Fruit fly (Drosophila melanogaster) whole organism, embryonic: ENCODE results near the gene Desat1.

Experiments used
- ATbp ChIP-seq: fragments of 200-800 bp; sonication (Bioruptor generic); optimal IDR thresholded peaks from 2 replicates; lab custom pipeline; 2017; ENCODE audit warnings: missing biosample characterization, mild to moderate bottlenecking, missing genetic modification characterization, missing genetic modification reagents
- Aef1 ChIP-seq: fragments of 200-800 bp; sonication (Bioruptor generic); IDR thresholded peaks from 3 replicates; pipeline ENCODE4 v1.3.6; 2022; ENCODE audit warnings: missing biosample characterization, missing genetic modification characterization
- CG10267 ChIP-seq: fragments of 200-800 bp; sonication (Bioruptor generic); optimal IDR thresholded peaks from 2 replicates; lab custom pipeline; 2018; ENCODE audit warnings: missing biosample characterization, mild to moderate bottlenecking, missing genetic modification characterization, moderate library complexity
- CG11456 ChIP-seq: fragments of 200-800 bp; sonication (Bioruptor generic); IDR thresholded peaks from 3 replicates; pipeline ENCODE4 v1.3.6; 2022; ENCODE audit warnings: missing biosample characterization, missing genetic modification characterization
- CG12155 ChIP-seq: fragments of 200-800 bp; sonication (Bioruptor generic); optimal IDR thresholded peaks from 3 replicates; lab custom pipeline; 2016; ENCODE audit warnings: missing biosample characterization, missing genetic modification characterization
- CG12659 ChIP-seq: fragments of 200-800 bp; sonication (Bioruptor generic); optimal IDR thresholded peaks from 3 replicates; lab custom pipeline; 2017; ENCODE audit warnings: mild to moderate bottlenecking, missing biosample characterization, missing genetic modification reagents, missing genetic modification characterization
- CG13424 ChIP-seq: fragments of 200-800 bp; sonication (Bioruptor generic); optimal IDR thresholded peaks from 2 replicates; lab custom pipeline; 2019; ENCODE audit warnings: missing biosample characterization, mild to moderate bottlenecking, missing genetic modification characterization, moderate library complexity
- CG15514 ChIP-seq: fragments of 200-800 bp; sonication (Bioruptor generic); optimal IDR thresholded peaks from 3 replicates; lab custom pipeline; 2017; ENCODE audit warnings: missing biosample characterization, missing genetic modification characterization, mild to moderate bottlenecking, moderate library complexity, missing genetic modification reagents
- CG17328 ChIP-seq: fragments of 200-800 bp; sonication (Bioruptor generic); IDR thresholded peaks from 2 replicates; pipeline ENCODE4 v1.3.6; 2022; ENCODE audit warnings: missing biosample characterization, missing genetic modification characterization
- CG18476 ChIP-seq: fragments of 200-800 bp; sonication (Bioruptor generic); optimal IDR thresholded peaks from 2 replicates; lab custom pipeline; 2016; ENCODE audit warnings: missing biosample characterization, mild to moderate bottlenecking, missing genetic modification characterization
- CG30020 ChIP-seq: fragments of 200-800 bp; optimal IDR thresholded peaks from 2 replicates; lab custom pipeline; 2019; ENCODE audit warnings: missing biosample characterization, mild to moderate bottlenecking, missing genetic modification characterization, moderate library complexity
- CG32532 ChIP-seq: fragments of 200-800 bp; sonication (Bioruptor generic); IDR thresholded peaks from 2 replicates; pipeline ENCODE4 v1.3.6; 2022; ENCODE audit warnings: missing biosample characterization, missing genetic modification characterization
- CG32772 ChIP-seq: fragments of 200-800 bp; sonication (Bioruptor generic); IDR thresholded peaks from 2 replicates; pipeline ENCODE4 v1.3.6; 2022; ENCODE audit warnings: missing biosample characterization, missing genetic modification characterization
- CG42726 ChIP-seq: fragments of 200-800 bp; sonication (Bioruptor generic); IDR thresholded peaks from 2 replicates; pipeline ENCODE4 v1.3.6; 2022; ENCODE audit warnings: missing biosample characterization, missing genetic modification characterization; ENCODE audit not compliant: partially characterized antibody
- CG4617 ChIP-seq: fragments of 200-800 bp; sonication (Bioruptor generic); optimal IDR thresholded peaks from 3 replicates; lab custom pipeline; 2016; ENCODE audit warnings: missing biosample characterization, missing genetic modification characterization, borderline replicate concordance
- CG6272 ChIP-seq: fragments of 200-800 bp; sonication (Bioruptor generic); IDR thresholded peaks from 2 replicates; pipeline ENCODE4 v1.3.6; 2022; ENCODE audit warnings: missing biosample characterization, missing genetic modification characterization
- CG6654 ChIP-seq: fragments of 200-800 bp; sonication (Bioruptor generic); optimal IDR thresholded peaks from 2 replicates; lab custom pipeline; 2017; ENCODE audit warnings: missing biosample characterization, mild to moderate bottlenecking, missing genetic modification characterization
- CG6689 ChIP-seq: fragments of 200-800 bp; sonication (Bioruptor generic); IDR thresholded peaks from 2 replicates; pipeline ENCODE4 v1.3.6; 2022; ENCODE audit warnings: missing biosample characterization, missing genetic modification characterization
- D ChIP-seq, 2 experiments: fragments of 200-800 bp in 1 of 2; fragments of >200 bp in 1 of 2; sonication (Bioruptor generic) in 1 of 2; optimal IDR thresholded peaks; 2 replicates in 1 of 2; 3 replicates in 1 of 2; lab custom pipeline; 2017; ENCODE audit warnings: mild to moderate bottlenecking in 1 of 2, missing biosample characterization in 1 of 2, missing genetic modification characterization in 1 of 2, missing genetic modification reagents in 1 of 2
- Dp ChIP-seq: fragments of 200-800 bp; sonication (Bioruptor generic); optimal IDR thresholded peaks from 2 replicates; lab custom pipeline; 2018; ENCODE audit warnings: missing biosample characterization, mild to moderate bottlenecking, missing genetic modification characterization, moderate library complexity
- Drgx ChIP-seq: fragments of 200-800 bp; sonication (Bioruptor generic); IDR thresholded peaks from 2 replicates; pipeline ENCODE4 v1.3.6; 2022; ENCODE audit warnings: missing biosample characterization, missing genetic modification characterization
- E2f2 ChIP-seq: fragments of 200-800 bp; sonication (Bioruptor generic); IDR thresholded peaks from 2 replicates; pipeline ENCODE4 v1.3.6; 2022; ENCODE audit warnings: missing biosample characterization, missing genetic modification characterization
- Ets97D ChIP-seq: fragments of 200-800 bp; sonication (Bioruptor generic); optimal IDR thresholded peaks from 3 replicates; lab custom pipeline; 2016; ENCODE audit warnings: missing biosample characterization, missing genetic modification characterization
- Fer1 ChIP-seq: fragments of 200-800 bp; sonication (Bioruptor generic); optimal IDR thresholded peaks from 2 replicates; lab custom pipeline; 2017; ENCODE audit warnings: missing biosample characterization, mild to moderate bottlenecking, missing genetic modification characterization
- HmgZ ChIP-seq: fragments of 200-800 bp; sonication (Bioruptor generic); optimal IDR thresholded peaks from 2 replicates; lab custom pipeline; 2018; ENCODE audit warnings: missing biosample characterization, mild to moderate bottlenecking, missing genetic modification characterization
- Lpt ChIP-seq: fragments of >200 bp; optimal IDR thresholded peaks from 2 replicates; lab custom pipeline; 2018; ENCODE audit warnings: missing biosample characterization, missing genetic modification characterization
- MESR4 ChIP-seq: fragments of 200-800 bp; sonication (Bioruptor generic); optimal IDR thresholded peaks from 2 replicates; lab custom pipeline; 2018; ENCODE audit warnings: missing biosample characterization, mild to moderate bottlenecking, missing genetic modification characterization, moderate library complexity
- Neu2 ChIP-seq: fragments of 200-800 bp; sonication (Bioruptor generic); optimal IDR thresholded peaks from 3 replicates; lab custom pipeline; 2016; ENCODE audit warnings: missing biosample characterization, missing genetic modification characterization, borderline replicate concordance
- Rfx ChIP-seq: fragments of 200-800 bp; sonication (Bioruptor generic); IDR thresholded peaks from 2 replicates; pipeline ENCODE4 v1.3.6; 2022; ENCODE audit warnings: missing biosample characterization, missing genetic modification characterization
- Sry-β ChIP-seq: fragments of 200-800 bp; sonication (Bioruptor generic); optimal IDR thresholded peaks from 2 replicates; lab custom pipeline; 2018; ENCODE audit warnings: missing biosample characterization, mild to moderate bottlenecking, missing genetic modification characterization, moderate library complexity
- Sry-δ ChIP-seq: fragments of 200-800 bp; sonication (Bioruptor generic); optimal IDR thresholded peaks from 2 replicates; lab custom pipeline; 2016; ENCODE audit warnings: missing biosample characterization, missing genetic modification characterization
- br ChIP-seq: fragments of >200 bp; optimal IDR thresholded peaks from 2 replicates; lab custom pipeline; 2017
- dpn ChIP-seq, 2 experiments: fragments of 200-800 bp; sonication (Bioruptor generic); optimal IDR thresholded peaks; 3 replicates each; lab custom pipeline; 2016; ENCODE audit warnings: missing biosample characterization in 2 of 2, missing genetic modification characterization in 2 of 2
- dysf ChIP-seq: fragments of 200-800 bp; sonication (Bioruptor generic); IDR thresholded peaks from 3 replicates; pipeline ENCODE4 v1.3.6; 2022; ENCODE audit warnings: missing biosample characterization, missing genetic modification characterization
- eyg ChIP-seq: fragments of 200-800 bp; sonication (Bioruptor generic); optimal IDR thresholded peaks from 3 replicates; lab custom pipeline; 2016; ENCODE audit warnings: missing biosample characterization, missing genetic modification characterization
- fd96Cb ChIP-seq: fragments of 200-800 bp; sonication (Bioruptor generic); optimal IDR thresholded peaks from 2 replicates; lab custom pipeline; 2018; ENCODE audit warnings: missing biosample characterization, mild to moderate bottlenecking, missing genetic modification characterization, moderate library complexity
- gfzf ChIP-seq: fragments of 200-800 bp; sonication (Bioruptor generic); optimal IDR thresholded peaks from 2 replicates; lab custom pipeline; 2016; ENCODE audit warnings: missing biosample characterization, mild to moderate bottlenecking, missing genetic modification characterization, moderate library complexity
- hbn ChIP-seq: fragments of 200-800 bp; sonication (Bioruptor generic); IDR thresholded peaks from 2 replicates; pipeline ENCODE4 v1.3.6; 2022; ENCODE audit warnings: missing biosample characterization, missing genetic modification characterization; ENCODE audit not compliant: partially characterized antibody
- kay ChIP-seq: fragments of 200-800 bp; sonication (Bioruptor generic); optimal IDR thresholded peaks from 2 replicates; lab custom pipeline; 2016; ENCODE audit warnings: missing biosample characterization, missing genetic modification characterization
- ken ChIP-seq: fragments of 200-800 bp; sonication (Bioruptor generic); IDR thresholded peaks from 3 replicates; pipeline ENCODE4 v1.3.6; 2022; ENCODE audit warnings: missing biosample characterization, missing genetic modification characterization
- mam ChIP-seq: fragments of 200-800 bp; sonication (Bioruptor generic); optimal IDR thresholded peaks from 3 replicates; lab custom pipeline; 2016; ENCODE audit warnings: missing biosample characterization, missing genetic modification characterization
- mld ChIP-seq: fragments of 200-800 bp; sonication (Bioruptor generic); IDR thresholded peaks from 3 replicates; pipeline ENCODE4 v1.3.6; 2022; ENCODE audit warnings: missing biosample characterization, missing genetic modification characterization; ENCODE audit not compliant: partially characterized antibody
- nmo ChIP-seq: fragments of 200-800 bp; sonication (Bioruptor generic); optimal IDR thresholded peaks from 2 replicates; lab custom pipeline; 2018; ENCODE audit warnings: missing biosample characterization, mild to moderate bottlenecking, missing genetic modification characterization, moderate library complexity
- repo ChIP-seq: fragments of 200-800 bp; sonication (Bioruptor generic); optimal IDR thresholded peaks from 2 replicates; lab custom pipeline; 2016; ENCODE audit warnings: missing biosample characterization, missing genetic modification characterization
- ro ChIP-seq: fragments of 200-800 bp; sonication (Bioruptor generic); IDR thresholded peaks from 2 replicates; pipeline ENCODE4 v1.3.6; 2022; ENCODE audit warnings: missing biosample characterization, missing genetic modification characterization
- row ChIP-seq: fragments of 200-800 bp; sonication (Bioruptor generic); IDR thresholded peaks from 3 replicates; pipeline ENCODE4 v1.3.6; 2022; ENCODE audit warnings: missing biosample characterization, missing genetic modification characterization
- salm ChIP-seq: fragments of 200-800 bp; sonication (Bioruptor generic); optimal IDR thresholded peaks from 2 replicates; lab custom pipeline; 2018; ENCODE audit warnings: missing biosample characterization, mild to moderate bottlenecking, missing genetic modification characterization
- scrt ChIP-seq: fragments of 200-800 bp; sonication (Bioruptor generic); optimal IDR thresholded peaks from 2 replicates; lab custom pipeline; 2018; ENCODE audit warnings: missing biosample characterization, mild to moderate bottlenecking, missing genetic modification characterization, moderate library complexity
- sens-2 ChIP-seq: fragments of 200-800 bp; sonication (Bioruptor generic); IDR thresholded peaks from 2 replicates; pipeline ENCODE4 v1.3.6; 2022; ENCODE audit warnings: missing biosample characterization, missing genetic modification characterization
- slbo ChIP-seq: fragments of 200-800 bp; sonication (Bioruptor generic); IDR thresholded peaks from 2 replicates; pipeline ENCODE4 v1.3.6; 2022; ENCODE audit warnings: missing biosample characterization, missing genetic modification characterization
- zfh1 ChIP-seq: fragments of 200-800 bp; sonication (Bioruptor generic); IDR thresholded peaks from 3 replicates; pipeline ENCODE4 v1.3.6; 2022; ENCODE audit warnings: missing biosample characterization, missing genetic modification characterization

Gene Desat1

DNA sequence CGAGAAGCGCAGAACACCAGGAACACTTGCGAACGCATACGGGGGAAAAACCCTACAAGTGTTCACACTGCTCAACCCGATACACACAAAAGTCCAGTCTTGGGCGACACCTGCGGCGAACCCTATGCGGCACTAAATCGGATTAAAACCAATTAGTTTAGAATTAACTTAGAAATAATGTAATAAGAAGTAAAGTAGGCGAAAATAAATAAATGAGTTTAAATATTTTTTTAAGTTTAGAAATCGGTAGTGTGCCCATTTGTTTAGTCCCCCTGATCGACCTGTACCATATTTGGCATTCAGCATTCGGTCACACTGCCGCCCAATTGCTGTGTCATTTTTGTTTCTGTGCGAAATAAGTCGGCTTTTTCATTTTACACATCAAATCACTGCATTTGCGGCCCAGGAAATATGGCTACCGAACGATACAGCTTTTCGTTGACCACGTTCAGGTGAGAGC, 8.3 kb upstream of the Desat1 start, which contains the start of gene Prosalpha2 (continued):
- TF ChIP-seq repo (GFP tag; lab: Kevin White, UChicago) (no peak), zfh1 (no peak), Fer1 (GFP tag; lab: Kevin White, UChicago) (peak; percentile 21), D (optimal IDR thresholded peaks at IDR 0.05; lab: Kevin White, UChicago) (no peak), D (GFP tag; optimal IDR thresholded peaks at IDR 0.05; lab: Kevin White, UChicago) (no peak), Dp (GFP tag; lab: Kevin White, UChicago) (peak; percentile 55), CG32532 (GFP tag; lab: Robert Waterston, UW) (peak; percentile 30; the same call in 1 of the 2 replicates), dysf (GFP tag; lab: Robert Waterston, UW) (peak; percentile 32; the same call in 1 of the 3 replicates), salm (tag; lab: Kevin White, UChicago) (no peak), CG6654 (GFP tag; lab: Kevin White, UChicago) (no peak), Sry-δ (no peak), CG17328 (GFP tag; lab: Robert Waterston, UW) (no peak), Aef1 (GFP tag; lab: Robert Waterston, UW) (no peak), br (lab: Kevin White, UChicago) (no peak), hbn (GFP tag; lab: Robert Waterston, UW) (no peak), E2f2 (GFP tag; lab: Robert Waterston, UW) (peak; percentile 68), CG12155 (GFP tag; lab: Kevin White, UChicago) (peak; percentile 14), eyg (GFP tag; lab: Kevin White, UChicago) (no peak), Sry-β (GFP tag; lab: Kevin White, UChicago) (peak; percentile 19), CG12659 (GFP tag; lab: Kevin White, UChicago) (peak; percentile 68), slbo (peak; percentile 39), Neu2 (no peak), nmo (peak; percentile 42), CG13424 (tag; lab: Kevin White, UChicago) (peak; percentile 20), sens-2 (GFP tag; lab: Robert Waterston, UW) (no peak), ATbp (GFP tag; lab: Kevin White, UChicago) (no peak), mam (GFP tag; lab: Kevin White, UChicago) (no peak), CG6272 (GFP tag; lab: Robert Waterston, UW) (no peak; the same call in 1 of the 2 replicates), CG18476 (GFP tag; lab: Kevin White, UChicago) (no peak), CG4617 (peak; percentile 57), fd96Cb (tag; lab: Kevin White, UChicago) (no peak), Rfx (GFP tag; lab: Robert Waterston, UW) (0 out of 2 replicates have a peak, but pooled peaks have one; percentile 21), kay (GFP tag; lab: Kevin White, UChicago) (no peak), CG11456 (no peak), Ets97D (GFP tag; lab: Kevin White, UChicago) (peak; percentile 2), mld (GFP tag; lab: Robert Waterston, UW) (no peak), ro (GFP tag; lab: Robert Waterston, UW) (no peak), Lpt (GFP tag; lab: Kevin White, UChicago) (no peak), CG42726 (GFP tag; lab: Robert Waterston, UW) (no peak), scrt (no peak), CG32772 (GFP tag; lab: Robert Waterston, UW) (no peak), CG10267 (peak; percentile 45), CG6689 (no peak), ken (GFP tag; lab: Robert Waterston, UW) (no peak), row (GFP tag; lab: Robert Waterston, UW) (peak; percentile 59), Drgx (GFP tag; lab: Robert Waterston, UW) (no peak; the same call in 1 of the 2 replicates), MESR4 (GFP tag; lab: Kevin White, UChicago) (peak; percentile 66), dpn (GFP tag; optimal IDR thresholded peaks at IDR 0.05; lab: Kevin White, UChicago) (no peak), HmgZ (peak; percentile 13), gfzf (GFP tag; lab: Kevin White, UChicago) (peak; percentile 83), CG30020 (tag; lab: Kevin White, UChicago) (peak; percentile 53), CG15514 (GFP tag; lab: Kevin White, UChicago) (peak; percentile 62)
